Worm (Caenorhabditis elegans): ENCODE results near the gene sdz-12.

The sdz-12 gene

ce11 chrII:3682770-3683234 lies 48.8 kb downstream of the sdz-12 start, which contains the start of gene F19B10.1 (continued):
- TF ChIP-seq alr-1 (tag; optimal IDR thresholded peaks at IDR 0.05; ENCODE audit: borderline replicate concordance) (no peak), ama-1 (optimal IDR thresholded peaks at IDR 0.05) (no peak), sup-37 (GFP tag; optimal IDR thresholded peaks at IDR 0.05) (no peak), ceh-90 (tag; optimal IDR thresholded peaks at IDR 0.05) (no peak), pqm-1 (tag; optimal IDR thresholded peaks at IDR 0.05) (no peak), tlp-1 (tag; optimal IDR thresholded peaks at IDR 0.05) (no peak), fkh-10 (GFP tag; optimal IDR thresholded peaks at IDR 0.05) (no peak), nhr-85 (tag) (peak; percentile 91), nhr-28 (tag; optimal IDR thresholded peaks at IDR 0.05) (no peak), lin-35 (GFP tag; optimal IDR thresholded peaks at IDR 0.05) (peak; percentile 88 to 98), nhr-20 (tag; optimal IDR thresholded peaks at IDR 0.05) (peak; percentile 88), egl-13 (tag; optimal IDR thresholded peaks at IDR 0.05) (no peak), isw-1 (GFP tag; IDR thresholded peaks at IDR 0.05) (peak; percentile 31; the same call in 1 of the 2 replicates), irx-1 (tag; optimal IDR thresholded peaks at IDR 0.05) (peak; percentile 59), nhr-19 (GFP tag; conservative IDR thresholded peaks at IDR 0.05) (peak; percentile 67), unc-62 (GFP tag; optimal IDR thresholded peaks at IDR 0.05) (no peak), nhr-77 (tag; optimal IDR thresholded peaks at IDR 0.05) (peak; percentile 36), ztf-4 (tag; optimal IDR thresholded peaks at IDR 0.05) (no peak), egl-27 (tag; optimal IDR thresholded peaks at IDR 0.05) (no peak), efl-3 (GFP tag; optimal IDR thresholded peaks at IDR 0.05) (no peak), fkh-4 (tag; optimal IDR thresholded peaks at IDR 0.05; ENCODE audit: borderline replicate concordance) (no peak), mep-1 (tag; optimal IDR thresholded peaks at IDR 0.05) (peak; percentile 93), lin-13 (GFP tag; optimal IDR thresholded peaks at IDR 0.05) (peak; percentile 72), ztf-11 (tag; optimal IDR thresholded peaks at IDR 0.05) (peak in 1 of 2 experiments; percentile 2), lir-3 (tag; optimal IDR thresholded peaks at IDR 0.05; ENCODE audit: poor library complexity) (peak; percentile 68), sptf-1 (tag; optimal IDR thresholded peaks at IDR 0.05) (no peak), aly-2 (tag; optimal IDR thresholded peaks at IDR 0.05) (peak; percentile 35), nhr-47 (tag; optimal IDR thresholded peaks at IDR 0.05) (peak; percentile 76), tbx-2 (tag; optimal IDR thresholded peaks at IDR 0.05) (peak; percentile 73), C34B4.2 (tag; optimal IDR thresholded peaks at IDR 0.05) (no peak), Y116A8C.19 (tag; optimal IDR thresholded peaks at IDR 0.05; ENCODE audit: borderline replicate concordance) (no peak), fkh-8 (tag; optimal IDR thresholded peaks at IDR 0.05) (no peak), ceh-63 (GFP tag; optimal IDR thresholded peaks at IDR 0.05) (no peak), snu-23 (GFP tag; optimal IDR thresholded peaks at IDR 0.05) (peak; percentile 90), ceh-88 (GFP tag; IDR thresholded peaks at IDR 0.05) (no peak), nhr-12 (tag; optimal IDR thresholded peaks at IDR 0.05) (no peak), lin-14 (GFP tag; optimal IDR thresholded peaks at IDR 0.05) (peak; percentile 86), nhr-11 (tag; optimal IDR thresholded peaks at IDR 0.05) (no peak)

- TF ChIP-seq skn-1 (tag; optimal IDR thresholded peaks at IDR 0.05) (no peak), rnt-1 (tag; optimal IDR thresholded peaks at IDR 0.05) (no peak), Y116A8C.19 (tag; optimal IDR thresholded peaks at IDR 0.05; ENCODE audit: borderline replicate concordance) (no peak), zag-1 (tag; optimal IDR thresholded peaks at IDR 0.05) (no peak), lir-3 (tag; optimal IDR thresholded peaks at IDR 0.05; ENCODE audit: poor library complexity) (no peak), unc-98 (GFP tag; IDR thresholded peaks at IDR 0.05) (no peak), dsc-1 (tag; optimal IDR thresholded peaks at IDR 0.05) (no peak), sptf-1 (tag; optimal IDR thresholded peaks at IDR 0.05) (no peak), nhr-19 (GFP tag; conservative IDR thresholded peaks at IDR 0.05) (no peak), mef-2 (tag; optimal IDR thresholded peaks at IDR 0.05) (no peak), aly-2 (tag; optimal IDR thresholded peaks at IDR 0.05) (no peak), efl-1 (optimal IDR thresholded peaks at IDR 0.05) (no peak), efl-1 (GFP tag; optimal IDR thresholded peaks at IDR 0.05 in 1 of 2) (no peak), fkh-8 (tag; optimal IDR thresholded peaks at IDR 0.05) (no peak), F16B12.6 (tag; optimal IDR thresholded peaks at IDR 0.05) (no peak), elt-3 (tag; optimal IDR thresholded peaks at IDR 0.05) (no peak), mep-1 (tag; optimal IDR thresholded peaks at IDR 0.05) (no peak), C04F5.9 (tag; optimal IDR thresholded peaks at IDR 0.05) (no peak)
Observed at ce11 chrII:3681365-3682083, 50.1 kb downstream of the sdz-12 start, which contains the start of gene F19B10.10. TSS of gene F19B10.10 (minus strand) at chrII:3681415.

All from whole organism, L1 larva.